Worm (Caenorhabditis elegans): ENCODE results near the gene lgc-50.

DNA sequence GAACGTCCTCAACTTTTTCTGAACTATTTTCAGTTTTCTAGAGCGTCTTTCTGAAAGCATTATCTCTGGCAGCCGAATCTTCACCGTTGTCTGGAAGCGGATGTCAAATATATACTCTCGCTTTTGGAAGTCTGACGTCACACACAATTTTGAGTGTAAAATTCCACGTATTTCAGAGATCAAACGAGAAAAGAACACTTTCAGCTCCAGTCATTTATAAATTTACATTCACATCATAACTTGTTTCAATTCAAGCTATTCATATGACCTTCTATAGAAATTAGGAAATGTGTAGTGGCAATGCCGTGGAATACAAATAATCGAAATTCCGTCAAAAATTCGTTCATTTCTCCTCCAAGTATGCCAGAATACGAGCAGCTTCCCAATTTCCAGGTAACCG is 29.7 kb downstream of the lgc-50 start, which contains the start of gene F08F8.11:
- TF ChIP-seq hlh-11 (tag; optimal IDR thresholded peaks at IDR 0.05) (no peak), dpl-1 (GFP tag; optimal IDR thresholded peaks at IDR 0.05) (no peak)
